Worm (Caenorhabditis elegans): ENCODE measurements around the gene str-83.

DNA sequence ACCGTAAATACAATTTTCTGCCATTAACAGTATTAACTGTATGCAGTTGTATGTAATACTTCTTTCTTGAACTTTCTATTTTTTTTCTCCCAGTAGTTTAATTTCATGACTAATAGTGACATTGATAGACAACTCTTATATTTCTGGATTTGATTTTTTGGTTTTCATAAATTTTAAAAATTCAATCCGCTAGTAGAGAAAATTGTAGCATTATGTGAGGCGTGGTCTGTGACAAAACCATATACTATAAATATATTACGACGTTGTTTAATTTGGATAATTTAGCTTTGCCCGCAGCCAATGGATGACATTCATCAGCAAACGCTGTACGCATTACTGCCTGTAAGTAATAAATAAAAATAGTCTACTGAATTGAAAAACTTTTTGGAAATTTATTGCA lies 48.0 kb upstream of the str-83 start, which contains the start of gene srx-64:
- TF ChIP-seq W03F9.2 (tag; optimal IDR thresholded peaks at IDR 0.05) (no peak), dao-5 (tag; optimal IDR thresholded peaks at IDR 0.05) (no peak), him-1 (tag; optimal IDR thresholded peaks at IDR 0.05) (no peak)

Data from whole organism, L4/young adult.